Worm (Caenorhabditis elegans) whole organism, late embryonic: Measurements from ENCODE around the gene F13A2.2.

Experiments
- C08G9.2 ChIP-seq: sonication (generic microtip); optimal IDR thresholded peaks from 2 replicates; lab custom pipeline; 2016; ENCODE audit warnings: mild to moderate bottlenecking, missing genetic modification characterization, moderate library complexity, missing compliant biosample characterization
- C38D4.7 ChIP-seq: fragments of 200-800 bp; sonication (Bioruptor generic); optimal IDR thresholded peaks from 2 replicates; lab custom pipeline; 2018; ENCODE audit warnings: mild to moderate bottlenecking, missing genetic modification characterization, moderate library complexity, missing compliant biosample characterization
- F13H6.1 ChIP-seq: sonication (generic microtip); optimal IDR thresholded peaks from 2 replicates; lab custom pipeline; 2016; ENCODE audit warnings: missing genetic modification characterization, missing compliant biosample characterization
- K02D7.2 ChIP-seq: sonication (generic microtip); optimal IDR thresholded peaks from 2 replicates; lab custom pipeline; 2017; ENCODE audit warnings: mild to moderate bottlenecking, missing genetic modification characterization, missing compliant biosample characterization
- Y22D7AL.16 ChIP-seq: sonication (generic microtip); optimal IDR thresholded peaks from 2 replicates; lab custom pipeline; 2016; ENCODE audit warnings: missing genetic modification characterization, missing compliant biosample characterization
- ama-1 ChIP-seq: fragments of 150-350 bp; optimal IDR thresholded peaks from 2 replicates; lab custom pipeline; 2014
- ceh-14 ChIP-seq: sonication (generic microtip); optimal IDR thresholded peaks from 2 replicates; lab custom pipeline; 2016; ENCODE audit warnings: missing genotype, missing genetic modification characterization, missing compliant biosample characterization
- ceh-18 ChIP-seq: sonication (generic microtip); optimal IDR thresholded peaks from 2 replicates; lab custom pipeline; 2016; ENCODE audit warnings: missing genetic modification characterization, missing compliant biosample characterization
- ceh-19 ChIP-seq: fragments of 200-800 bp; sonication (Bioruptor generic); optimal IDR thresholded peaks from 2 replicates; lab custom pipeline; 2018; ENCODE audit warnings: mild to moderate bottlenecking, missing genetic modification characterization, missing compliant biosample characterization
- ceh-22 ChIP-seq: sonication (generic microtip); optimal IDR thresholded peaks from 2 replicates; lab custom pipeline; 2017; ENCODE audit warnings: missing biosample characterization, missing genetic modification characterization
- ceh-24 ChIP-seq: sonication (generic microtip); optimal IDR thresholded peaks from 2 replicates; lab custom pipeline; 2016; ENCODE audit warnings: mild to moderate bottlenecking, missing genetic modification characterization, missing compliant biosample characterization
- ceh-30 ChIP-seq: fragments of 150-350 bp; optimal IDR thresholded peaks from 2 replicates; lab custom pipeline; 2014; ENCODE audit warnings: missing biosample characterization, missing genetic modification characterization
- ceh-31 ChIP-seq: sonication (generic microtip); optimal IDR thresholded peaks from 2 replicates; lab custom pipeline; 2016; ENCODE audit warnings: missing genetic modification characterization, missing compliant biosample characterization
- ceh-9 ChIP-seq: sonication (generic microtip); optimal IDR thresholded peaks from 2 replicates; lab custom pipeline; 2016; ENCODE audit warnings: mild to moderate bottlenecking, missing genetic modification characterization, inconsistent platforms, missing compliant biosample characterization
- che-1 ChIP-seq: sonication (generic microtip); optimal IDR thresholded peaks from 2 replicates; lab custom pipeline; 2016; ENCODE audit warnings: mild to moderate bottlenecking, missing genetic modification characterization, missing compliant biosample characterization
- dmd-4 ChIP-seq: sonication (generic microtip); optimal IDR thresholded peaks from 2 replicates; lab custom pipeline; 2016; ENCODE audit warnings: borderline replicate concordance, missing genetic modification characterization, missing compliant biosample characterization
- dve-1 ChIP-seq: sonication (generic microtip); optimal IDR thresholded peaks from 2 replicates; lab custom pipeline; 2017; ENCODE audit warnings: antibody characterized with exemption, mild to moderate bottlenecking, missing genetic modification characterization, missing compliant biosample characterization
- elt-4 ChIP-seq: sonication (generic microtip); optimal IDR thresholded peaks from 2 replicates; lab custom pipeline; 2016; ENCODE audit warnings: missing genetic modification characterization, missing compliant biosample characterization
- fkh-6 ChIP-seq: sonication (generic microtip); optimal IDR thresholded peaks from 2 replicates; lab custom pipeline; 2016; ENCODE audit warnings: missing genetic modification characterization, missing compliant biosample characterization
- gmeb-2 ChIP-seq: sonication (generic microtip); optimal IDR thresholded peaks from 2 replicates; lab custom pipeline; 2016; ENCODE audit warnings: missing genetic modification characterization, inconsistent platforms, missing compliant biosample characterization
- hlh-15 ChIP-seq: sonication (generic microtip); optimal IDR thresholded peaks from 2 replicates; lab custom pipeline; 2016; ENCODE audit warnings: missing genetic modification characterization, missing compliant biosample characterization
- hlh-30 ChIP-seq: sonication (generic microtip); optimal IDR thresholded peaks from 2 replicates; lab custom pipeline; 2017; ENCODE audit warnings: antibody characterized with exemption, missing genetic modification characterization, missing compliant biosample characterization; ENCODE audit not compliant: insufficient read depth
- hlh-6 ChIP-seq: sonication (generic microtip); optimal IDR thresholded peaks from 2 replicates; lab custom pipeline; 2016; ENCODE audit warnings: missing genotype, missing genetic modification characterization, missing compliant biosample characterization
- madf-2 ChIP-seq: sonication (generic microtip); optimal IDR thresholded peaks from 2 replicates; lab custom pipeline; 2017; ENCODE audit warnings: missing genetic modification characterization, missing compliant biosample characterization
- mec-3 ChIP-seq: sonication (generic microtip); optimal IDR thresholded peaks from 2 replicates; lab custom pipeline; 2016; ENCODE audit warnings: borderline replicate concordance, missing genetic modification characterization, missing compliant biosample characterization
- nfya-1 ChIP-seq: sonication (generic microtip); optimal IDR thresholded peaks from 2 replicates; lab custom pipeline; 2017; ENCODE audit warnings: missing genetic modification characterization, mild to moderate bottlenecking, missing compliant biosample characterization, antibody characterized with exemption, moderate library complexity
- pag-3 ChIP-seq: sonication (generic microtip); optimal IDR thresholded peaks from 2 replicates; lab custom pipeline; 2016; ENCODE audit warnings: missing compliant biosample characterization, missing genetic modification characterization, borderline replicate concordance
- pat-9 ChIP-seq: fragments of 200-800 bp; sonication (Bioruptor generic); optimal IDR thresholded peaks from 2 replicates; lab custom pipeline; 2018; ENCODE audit warnings: mild to moderate bottlenecking, missing genetic modification characterization, moderate library complexity, missing compliant biosample characterization
- pax-1 ChIP-seq: fragments of 150-350 bp; optimal IDR thresholded peaks from 2 replicates; lab custom pipeline; 2014; ENCODE audit warnings: missing biosample characterization, missing genetic modification characterization
- pha-2 ChIP-seq: sonication (generic microtip); optimal IDR thresholded peaks from 2 replicates; lab custom pipeline; 2017; ENCODE audit warnings: mild to moderate bottlenecking, missing genetic modification characterization, missing compliant biosample characterization
- ref-2 ChIP-seq: sonication (generic microtip); optimal IDR thresholded peaks from 2 replicates; lab custom pipeline; 2016; ENCODE audit warnings: missing genetic modification characterization, missing compliant biosample characterization
- sdc-2 ChIP-seq: sonication (generic microtip); optimal IDR thresholded peaks from 2 replicates; lab custom pipeline; 2016; ENCODE audit warnings: missing genotype, missing genetic modification characterization, missing compliant biosample characterization
- sox-2 ChIP-seq: fragments of 200-800 bp; sonication (Bioruptor generic); IDR thresholded peaks from 2 replicates; pipeline ENCODE4 v1.3.6; 2022; ENCODE audit warnings: missing genetic modification reagents, missing genetic modification characterization, missing compliant biosample characterization
- tbx-2 ChIP-seq: sonication (generic microtip); optimal IDR thresholded peaks from 2 replicates; lab custom pipeline; 2016; ENCODE audit warnings: missing genetic modification characterization, missing compliant biosample characterization
- tbx-7 ChIP-seq: sonication (generic microtip); optimal IDR thresholded peaks from 2 replicates; lab custom pipeline; 2016; ENCODE audit warnings: missing genotype, missing genetic modification characterization, missing compliant biosample characterization
- ttx-3 ChIP-seq: sonication (generic microtip); optimal IDR thresholded peaks from 2 replicates; lab custom pipeline; 2016; ENCODE audit warnings: missing genetic modification reagents, missing genetic modification characterization, missing compliant biosample characterization
- unc-42 ChIP-seq: sonication (generic microtip); optimal IDR thresholded peaks from 2 replicates; lab custom pipeline; 2016; ENCODE audit warnings: missing genotype, missing genetic modification characterization, missing compliant biosample characterization
- unc-55 ChIP-seq: sonication (generic microtip); optimal IDR thresholded peaks from 2 replicates; lab custom pipeline; 2017; ENCODE audit warnings: missing biosample characterization, missing genetic modification reagents, missing genetic modification characterization
- zip-5 ChIP-seq: sonication (generic microtip); optimal IDR thresholded peaks from 2 replicates; lab custom pipeline; 2016; ENCODE audit warnings: missing genetic modification characterization, missing compliant biosample characterization
- ztf-16 ChIP-seq: sonication (generic microtip); optimal IDR thresholded peaks from 2 replicates; lab custom pipeline; 2017; ENCODE audit warnings: missing genetic modification characterization, missing compliant biosample characterization

Gene F13A2.2

ce11 chrV:4407519-4407918 lies 23.1 kb upstream of the F13A2.2 start, which contains the start of gene nhr-118:
nhr-118 (plus strand) TSS chrV:4407819.
- TF ChIP-seq F13H6.1 (tag; lab: Kevin White, UChicago) (no peak), dve-1 (tag; lab: Kevin White, UChicago) (no peak), dmd-4 (tag; lab: Kevin White, UChicago) (no peak), elt-4 (tag; lab: Kevin White, UChicago) (no peak), ceh-30 (no peak), mec-3 (no peak), hlh-6 (tag; lab: Kevin White, UChicago) (no peak), pax-1 (tag; lab: Kevin White, UChicago) (no peak), ceh-19 (no peak), pat-9 (tag; lab: Kevin White, UChicago) (no peak), hlh-15 (no peak), ttx-3 (tag; lab: Kevin White, UChicago) (no peak), Y22D7AL.16 (no peak), nfya-1 (tag; lab: Kevin White, UChicago) (no peak), fkh-6 (tag; lab: Kevin White, UChicago) (no peak), unc-42 (no peak), ceh-31 (no peak), che-1 (tag; lab: Kevin White, UChicago) (no peak), gmeb-2 (no peak)

- TF ChIP-seq unc-55 (GFP tag; lab: Kevin White, UChicago) (no peak), pat-9 (tag; lab: Kevin White, UChicago) (no peak), hlh-30 (no peak), pag-3 (tag; lab: Kevin White, UChicago) (no peak), hlh-15 (no peak), ama-1 (lab: Kevin White, UChicago) (no peak), sdc-2 (tag; lab: Kevin White, UChicago) (no peak), ceh-18 (tag; lab: Kevin White, UChicago) (no peak), pha-2 (no peak), madf-2 (tag; lab: Kevin White, UChicago) (no peak), che-1 (tag; lab: Kevin White, UChicago) (no peak), fkh-6 (tag; lab: Kevin White, UChicago) (no peak), ceh-9 (tag; lab: Kevin White, UChicago) (no peak), K02D7.2 (no peak), ceh-31 (no peak), ceh-22 (tag; lab: Kevin White, UChicago) (no peak), ceh-14 (no peak), ztf-16 (tag; lab: Kevin White, UChicago) (no peak), ceh-24 (tag; lab: Kevin White, UChicago) (no peak)
Observed at ce11 chrV:4401865-4402264, 17.5 kb upstream of the F13A2.2 start, which contains the start of gene F13A2.5. F13A2.5 (minus strand) TSS chrV:4401965.

- TF ChIP-seq sox-2 (GFP tag; lab: Robert Waterston, UW), result no peak
- no peak for TF ChIP-seq C08G9.2 (tag; lab: Kevin White, UChicago)
- no peak for TF ChIP-seq ref-2
- TF ChIP-seq madf-2 (tag; lab: Kevin White, UChicago), result no peak
- TF ChIP-seq zip-5 (tag; lab: Kevin White, UChicago), result no peak
- no peak for TF ChIP-seq pax-1 (tag; lab: Kevin White, UChicago)
- TF ChIP-seq tbx-7, result no peak
- TF ChIP-seq nfya-1 (tag; lab: Kevin White, UChicago), result no peak
- TF ChIP-seq ceh-24 (tag; lab: Kevin White, UChicago), result no peak
- no peak for TF ChIP-seq che-1 (tag; lab: Kevin White, UChicago)
- TF ChIP-seq C38D4.7 (GFP tag; lab: Kevin White, UChicago), result no peak
- no peak for TF ChIP-seq K02D7.2
- no peak for TF ChIP-seq tbx-2 (tag; lab: Kevin White, UChicago)
- TF ChIP-seq unc-55 (GFP tag; lab: Kevin White, UChicago), result no peak
Observed at ce11 chrV:4400118-4400517, 15.7 kb upstream of the F13A2.2 start, which contains the start of gene F13A2.4. F13A2.4 (minus strand) TSS chrV:4400218.
